Worm (Caenorhabditis elegans): ENCODE measurements around the gene srt-53.

DNA sequence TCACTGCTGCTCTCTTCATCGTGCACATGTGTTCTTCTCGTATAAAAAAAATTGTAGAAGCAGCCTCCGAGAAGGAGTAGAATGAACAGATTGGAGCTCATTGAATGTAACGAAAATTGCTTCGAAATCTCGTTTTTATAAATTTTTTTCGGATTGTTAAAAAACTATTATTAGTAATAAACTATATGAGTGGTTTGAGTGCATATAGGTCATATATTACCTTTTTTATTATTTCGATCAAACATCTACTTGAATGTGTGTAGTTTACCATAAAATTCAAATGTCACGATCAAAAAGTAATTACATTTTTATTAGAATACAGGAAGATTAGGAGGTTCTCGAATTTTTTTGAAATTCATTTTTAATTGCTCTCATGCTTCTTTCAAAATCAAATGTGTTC is 12.7 kb upstream of the srt-53 start, which contains the start of gene clec-216:
- TF ChIP-seq sea-1 (GFP tag; conservative IDR thresholded peaks at IDR 0.05) (no peak), ama-1 (optimal IDR thresholded peaks at IDR 0.05) (no peak), flt-1 (GFP tag; IDR thresholded peaks at IDR 0.05) (no peak), tra-4 (tag; optimal IDR thresholded peaks at IDR 0.05) (no peak), ets-7 (tag; optimal IDR thresholded peaks at IDR 0.05) (no peak), tbx-37 (GFP tag; conservative IDR thresholded peaks at IDR 0.05) (no peak), hmg-4 (GFP tag; optimal IDR thresholded peaks at IDR 0.05) (no peak), hnd-1 (tag; optimal IDR thresholded peaks at IDR 0.05) (no peak)

Measured in whole organism, early embryonic.